Worm (Caenorhabditis elegans) whole organism, L4 larva: Measurements from ENCODE around the gene C44C1.6.

Source experiments
- nhr-237 ChIP-seq: sonication (generic microtip); optimal IDR thresholded peaks from 2 replicates; lab custom pipeline; 2017; ENCODE audit warnings: missing biosample characterization, missing genetic modification characterization
- nhr-76 ChIP-seq: fragments of 150-350 bp; optimal IDR thresholded peaks from 2 replicates; lab custom pipeline; 2014; ENCODE audit warnings: missing biosample characterization, missing genetic modification characterization
- nhr-77 ChIP-seq: fragments of 150-350 bp; optimal IDR thresholded peaks from 2 replicates; lab custom pipeline; 2014; ENCODE audit warnings: missing biosample characterization, missing genetic modification characterization
- zag-1 ChIP-seq: fragments of 150-350 bp; optimal IDR thresholded peaks from 2 replicates; lab custom pipeline; 2014; ENCODE audit warnings: missing biosample characterization, missing genetic modification characterization

- TF ChIP-seq nhr-76: no peak
- TF ChIP-seq nhr-77 (tag; lab: Kevin White, UChicago): no peak
- no peak for TF ChIP-seq zag-1 (tag; lab: Kevin White, UChicago)
- no peak for TF ChIP-seq nhr-237
Observed at ce11 chrX:960139-960538, 9.9 kb downstream of the C44C1.6 start.
